Worm (Caenorhabditis elegans) whole organism, L1 larva: ENCODE results near the gene math-24.
"Not testable (repeated sequence)": the region's sequence is repeated elsewhere in the genome, so short reads cannot be mapped to it uniquely, and the experiment has no call there.

Source experiments
- aha-1 ChIP-seq: fragments of 150-350 bp; optimal IDR thresholded peaks from 2 replicates; lab custom pipeline; 2014; ENCODE audit warnings: missing biosample characterization, missing genetic modification characterization
- ceh-82 ChIP-seq, 3 experiments: fragments of 150-350 bp in 1 of 3; sonication (generic microtip) in 2 of 3; optimal IDR thresholded peaks; 2 replicates each; lab custom pipeline; 2014 to 2017; ENCODE audit warnings: missing biosample characterization in 3 of 3, missing genetic modification characterization in 3 of 3
- ceh-88 ChIP-seq: fragments of 200-800 bp; sonication (Bioruptor generic); IDR thresholded peaks from 2 replicates; pipeline ENCODE4 v1.3.6; 2022; ENCODE audit warnings: missing genetic modification characterization, missing compliant biosample characterization
- dpl-1 ChIP-seq, 3 experiments: fragments of 150-350 bp in 2 of 3; sonication (generic microtip) in 1 of 3; optimal IDR thresholded peaks; 2 replicates each; lab custom pipeline; 2014 to 2017; ENCODE audit warnings: missing biosample characterization in 3 of 3, missing genetic modification characterization in 3 of 3, missing genetic modification reagents in 3 of 3
- elt-3 ChIP-seq, 6 experiments: fragments of 150-350 bp in 1 of 6; sonication (generic microtip); optimal IDR thresholded peaks; 2 replicates each; lab custom pipeline; 2017 to 2018; ENCODE audit warnings: missing biosample characterization in 6 of 6, missing genetic modification characterization in 6 of 6, inconsistent platforms in 1 of 6
- ets-5 ChIP-seq: fragments of 200-800 bp; sonication (Bioruptor generic); IDR thresholded peaks from 2 replicates; pipeline ENCODE4 v1.3.6; 2022; ENCODE audit warnings: missing genetic modification characterization, missing compliant biosample characterization
- lin-39 ChIP-seq: fragments of 150-350 bp; optimal IDR thresholded peaks from 2 replicates; lab custom pipeline; 2014; ENCODE audit warnings: missing biosample characterization, missing genetic modification reagents, missing genetic modification characterization
- mep-1 ChIP-seq: fragments of 150-350 bp; optimal IDR thresholded peaks from 2 replicates; lab custom pipeline; 2014; ENCODE audit warnings: missing biosample characterization, missing genetic modification characterization
- pqm-1 ChIP-seq: sonication (generic microtip); optimal IDR thresholded peaks from 3 replicates; lab custom pipeline; 2017; ENCODE audit warnings: missing biosample characterization, missing genetic modification characterization
- unc-130 ChIP-seq: fragments of 150-350 bp; optimal IDR thresholded peaks from 2 replicates; lab custom pipeline; 2017; ENCODE audit warnings: missing biosample characterization, missing genetic modification characterization, inconsistent platforms
- unc-62 ChIP-seq: fragments of 150-350 bp; optimal IDR thresholded peaks from 2 replicates; lab custom pipeline; 2014; ENCODE audit warnings: missing biosample characterization, missing genetic modification reagents, missing genetic modification characterization

- TF ChIP-seq dpl-1 (GFP tag; optimal IDR thresholded peaks at IDR 0.05; lab: Kevin White, UChicago); unc-62; pqm-1 (tag; lab: Kevin White, UChicago); ceh-82 (tag; optimal IDR thresholded peaks at IDR 0.05; lab: Kevin White, UChicago); lin-39; unc-130; ets-5 (GFP tag; lab: Robert Waterston, UW); elt-3 (tag; optimal IDR thresholded peaks at IDR 0.05; lab: Kevin White, UChicago); mep-1 (tag; lab: Kevin White, UChicago); ceh-88 (GFP tag; lab: Robert Waterston, UW); aha-1 (tag; lab: Kevin White, UChicago): not testable (repeated sequence)
These were observed 37.7 kb upstream of the math-24 start, which contains the start of gene fbxb-98 for ce11 chrII:1862334-1862733.
